Fruit fly (Drosophila melanogaster): ENCODE data around the gene CG18273.

Gene CG18273

dm6 chrX:524331-524730 is 37.0 kb upstream of the CG18273 start (continued):
- no peak for TF ChIP-seq Meics (GFP tag; optimal IDR thresholded peaks at IDR 0.05)
- no peak for TF ChIP-seq CG12236 (GFP tag; optimal IDR thresholded peaks at IDR 0.05)
- no peak for TF ChIP-seq CG1233 (GFP tag; optimal IDR thresholded peaks at IDR 0.05)
- peak; percentile 6 for TF ChIP-seq sqz (GFP tag; optimal IDR thresholded peaks at IDR 0.05)
- peak; percentile 79 for TF ChIP-seq Med (GFP tag)
- TF ChIP-seq pzg (GFP tag; optimal IDR thresholded peaks at IDR 0.05) = no peak
- TF ChIP-seq wdn (GFP tag; IDR thresholded peaks at IDR 0.05) = no peak
- peak; percentile 67 for TF ChIP-seq vvl (GFP tag; IDR thresholded peaks at IDR 0.05)
- no peak for TF ChIP-seq jigr1 (GFP tag; IDR thresholded peaks at IDR 0.05)
- TF ChIP-seq CG3281 (GFP tag; optimal IDR thresholded peaks at IDR 0.05) = no peak
- TF ChIP-seq unc-4 (GFP tag; IDR thresholded peaks at IDR 0.05; ENCODE audit: partially characterized antibody) = no peak
- TF ChIP-seq CG42726 (GFP tag; IDR thresholded peaks at IDR 0.05; ENCODE audit: partially characterized antibody) = no peak
- TF ChIP-seq Taf1 (GFP tag; IDR thresholded peaks at IDR 0.05) = no peak
- no peak for TF ChIP-seq CG17186 (GFP tag; optimal IDR thresholded peaks at IDR 0.05)
- TF ChIP-seq CG7839 (tag; optimal IDR thresholded peaks at IDR 0.05) = peak; percentile 11
- no peak for TF ChIP-seq Oli (tag; optimal IDR thresholded peaks at IDR 0.05)
- TF ChIP-seq CG13894 (tag; optimal IDR thresholded peaks at IDR 0.05) = no peak
- TF ChIP-seq crc (GFP tag; optimal IDR thresholded peaks at IDR 0.05) = no peak
- TF ChIP-seq ems (GFP tag; optimal IDR thresholded peaks at IDR 0.05) = no peak
- no peak for TF ChIP-seq zfh2 (GFP tag; optimal IDR thresholded peaks at IDR 0.05)
- TF ChIP-seq CG10267 (tag; optimal IDR thresholded peaks at IDR 0.05) = peak; percentile 14
- no peak for TF ChIP-seq hbn (GFP tag; IDR thresholded peaks at IDR 0.05; ENCODE audit: partially characterized antibody)
- TF ChIP-seq Hsf (GFP tag; optimal IDR thresholded peaks at IDR 0.05) = peak; percentile 18
- TF ChIP-seq CG14667 (GFP tag; IDR thresholded peaks at IDR 0.05) = no peak
- TF ChIP-seq caup (GFP tag; optimal IDR thresholded peaks at IDR 0.05; ENCODE audit: severe bottlenecking) = peak; percentile 22
- no peak for TF ChIP-seq CG10321 (GFP tag; IDR thresholded peaks at IDR 0.05)
- no peak for TF ChIP-seq CG3726 (GFP tag; IDR thresholded peaks at IDR 0.05)
- TF ChIP-seq dysf (GFP tag; IDR thresholded peaks at IDR 0.05) = no peak
- TF ChIP-seq fd3F (GFP tag; optimal IDR thresholded peaks at IDR 0.05) = no peak
- no peak for TF ChIP-seq Myb (GFP tag; optimal IDR thresholded peaks at IDR 0.05)
- TF ChIP-seq CG11696 (GFP tag; IDR thresholded peaks at IDR 0.05) = no peak
- no peak for TF ChIP-seq gfzf (GFP tag; optimal IDR thresholded peaks at IDR 0.05)
- no peak for TF ChIP-seq Bdp1 (GFP tag; optimal IDR thresholded peaks at IDR 0.05)
- no peak for TF ChIP-seq CG7745 (tag; optimal IDR thresholded peaks at IDR 0.05)
- peak; percentile 52 for TF ChIP-seq lab (GFP tag; optimal IDR thresholded peaks at IDR 0.05)
- TF ChIP-seq disco-r (GFP tag; optimal IDR thresholded peaks at IDR 0.05) = no peak
- no peak for TF ChIP-seq CG8765 (GFP tag; IDR thresholded peaks at IDR 0.05)
- TF ChIP-seq HmgD (GFP tag; optimal IDR thresholded peaks at IDR 0.05) = peak; percentile 5
- TF ChIP-seq CG10209 (GFP tag; optimal IDR thresholded peaks at IDR 0.05) = no peak
- TF ChIP-seq bcd (GFP tag; optimal IDR thresholded peaks at IDR 0.05) = no peak
- TF ChIP-seq CG9609 (GFP tag; optimal IDR thresholded peaks at IDR 0.05) = no peak
- TF ChIP-seq CG14050 (GFP tag; IDR thresholded peaks at IDR 0.05) = no peak
- TF ChIP-seq gem (tag; optimal IDR thresholded peaks at IDR 0.05) = peak; percentile 29
- no peak for TF ChIP-seq Vsx1 (GFP tag; optimal IDR thresholded peaks at IDR 0.05)
- no peak for TF ChIP-seq CG17802 (tag; optimal IDR thresholded peaks at IDR 0.05)
- TF ChIP-seq kni (GFP tag; optimal IDR thresholded peaks at IDR 0.05) = peak; percentile 75
- TF ChIP-seq Doc3 (GFP tag; IDR thresholded peaks at IDR 0.05; ENCODE audit: partially characterized antibody) = no peak
- TF ChIP-seq bbx (GFP tag; IDR thresholded peaks at IDR 0.05; ENCODE audit: partially characterized antibody) = no peak
- no peak for TF ChIP-seq CG7987 (GFP tag; optimal IDR thresholded peaks at IDR 0.05)
- no peak for TF ChIP-seq gsb-n (tag; optimal IDR thresholded peaks at IDR 0.05)
- no peak for TF ChIP-seq CG3995 (GFP tag; optimal IDR thresholded peaks at IDR 0.05)

Data from whole organism, embryonic.